Worm (Caenorhabditis elegans) whole organism, L1 larva: ENCODE data around the gene akt-2.
"Not testable (repeated sequence)": the region's sequence is repeated elsewhere in the genome, so short reads cannot be mapped to it uniquely, and the experiment has no call there.

Source experiments
- C04F5.9 ChIP-seq: sonication (generic microtip); optimal IDR thresholded peaks from 2 replicates; lab custom pipeline; 2016; ENCODE audit warnings: missing genetic modification characterization, missing compliant biosample characterization
- aly-2 ChIP-seq: fragments of 150-350 bp; optimal IDR thresholded peaks from 2 replicates; lab custom pipeline; 2014; ENCODE audit warnings: missing biosample characterization, missing genetic modification characterization
- blmp-1 ChIP-seq: fragments of 150-350 bp; optimal IDR thresholded peaks from 2 replicates; lab custom pipeline; 2014; ENCODE audit warnings: missing biosample characterization, missing genetic modification characterization
- ceh-90 ChIP-seq: sonication (generic microtip); optimal IDR thresholded peaks from 2 replicates; lab custom pipeline; 2016; ENCODE audit warnings: missing genetic modification characterization, missing compliant biosample characterization
- ces-1 ChIP-seq: fragments of 150-350 bp; optimal IDR thresholded peaks from 2 replicates; lab custom pipeline; 2014; ENCODE audit warnings: missing biosample characterization, missing genetic modification reagents, missing genetic modification characterization
- dpl-1 ChIP-seq, 3 experiments: fragments of 150-350 bp in 2 of 3; sonication (generic microtip) in 1 of 3; optimal IDR thresholded peaks; 2 replicates each; lab custom pipeline; 2014 to 2017; ENCODE audit warnings: missing biosample characterization in 3 of 3, missing genetic modification characterization in 3 of 3, missing genetic modification reagents in 3 of 3
- efl-1 ChIP-seq, 4 experiments: fragments of 150-350 bp; optimal IDR thresholded peaks in 3 of 4; peaks in 1 of 4; 1 replicate in 1 of 4; 2 replicates in 3 of 4; lab custom pipeline; 2014; ENCODE audit warnings: missing biosample characterization in 2 of 4, missing genetic modification characterization in 2 of 4, missing genetic modification reagents in 2 of 4
- efl-3 ChIP-seq: fragments of 200-800 bp; sonication (Bioruptor generic); optimal IDR thresholded peaks from 2 replicates; lab custom pipeline; 2018; ENCODE audit warnings: mild to moderate bottlenecking, missing genetic modification characterization, missing compliant biosample characterization
- elt-2 ChIP-seq: sonication (generic microtip); optimal IDR thresholded peaks from 2 replicates; lab custom pipeline; 2016; ENCODE audit warnings: missing genetic modification characterization, mild to moderate bottlenecking, inconsistent platforms, missing compliant biosample characterization, missing genetic modification reagents
- fkh-4 ChIP-seq: sonication (generic microtip); optimal IDR thresholded peaks from 2 replicates; lab custom pipeline; 2016; ENCODE audit warnings: missing compliant biosample characterization, missing genetic modification characterization, borderline replicate concordance
- grh-1 ChIP-seq: fragments of 200-800 bp; sonication (Bioruptor generic); IDR thresholded peaks from 2 replicates; pipeline ENCODE4 v1.3.6; 2022; ENCODE audit warnings: missing genetic modification reagents, missing genetic modification characterization, missing compliant biosample characterization
- hlh-4 ChIP-seq: sonication (generic microtip); optimal IDR thresholded peaks from 2 replicates; lab custom pipeline; 2016; ENCODE audit warnings: mild to moderate bottlenecking, missing genetic modification characterization, missing compliant biosample characterization
- jun-1 ChIP-seq: fragments of 150-350 bp; optimal IDR thresholded peaks from 2 replicates; lab custom pipeline; 2014; ENCODE audit warnings: missing biosample characterization, missing genetic modification reagents, missing genetic modification characterization
- lin-35 ChIP-seq, 2 experiments: fragments of 150-350 bp; optimal IDR thresholded peaks; 2 replicates each; lab custom pipeline; 2014; ENCODE audit warnings: missing biosample characterization in 2 of 2, missing genetic modification characterization in 2 of 2, missing genetic modification reagents in 2 of 2
- lir-3 ChIP-seq: sonication (generic microtip); optimal IDR thresholded peaks from 2 replicates; lab custom pipeline; 2016; ENCODE audit warnings: mild to moderate bottlenecking, missing genetic modification characterization, moderate library complexity, missing compliant biosample characterization; ENCODE audit not compliant: poor library complexity
- mab-9 ChIP-seq: fragments of 200-800 bp; sonication (Bioruptor generic); IDR thresholded peaks from 2 replicates; pipeline ENCODE4 v1.3.6; 2022; ENCODE audit warnings: missing genetic modification reagents, missing genetic modification characterization, missing compliant biosample characterization
- mdl-1 ChIP-seq, 2 experiments: fragments of 150-350 bp; optimal IDR thresholded peaks; 2 replicates each; lab custom pipeline; 2014 to 2017; ENCODE audit warnings: missing biosample characterization in 2 of 2, missing genetic modification characterization in 2 of 2, inconsistent platforms in 1 of 2
- nhr-11 ChIP-seq: fragments of 150-350 bp; optimal IDR thresholded peaks from 2 replicates; lab custom pipeline; 2014; ENCODE audit warnings: missing biosample characterization, missing genetic modification characterization
- nhr-12 ChIP-seq: sonication (generic microtip); optimal IDR thresholded peaks from 2 replicates; lab custom pipeline; 2017; ENCODE audit warnings: missing biosample characterization, missing genetic modification characterization
- nhr-19 ChIP-seq: fragments of 200-800 bp; sonication (Bioruptor generic); conservative IDR thresholded peaks from 2 replicates; pipeline ENCODE4 v1.3.6; 2022; ENCODE audit warnings: missing genetic modification characterization, missing compliant biosample characterization
- nhr-20 ChIP-seq: sonication (generic microtip); optimal IDR thresholded peaks from 2 replicates; lab custom pipeline; 2016; ENCODE audit warnings: mild to moderate bottlenecking, missing genetic modification characterization, missing compliant biosample characterization
- nhr-47 ChIP-seq: sonication (generic microtip); optimal IDR thresholded peaks from 2 replicates; lab custom pipeline; 2016; ENCODE audit warnings: mild to moderate bottlenecking, missing genetic modification characterization, moderate library complexity, missing compliant biosample characterization
- nhr-71 ChIP-seq: sonication (generic microtip); optimal IDR thresholded peaks from 2 replicates; lab custom pipeline; 2016; ENCODE audit warnings: mild to moderate bottlenecking, missing genetic modification characterization, moderate library complexity, missing compliant biosample characterization
- nhr-84 ChIP-seq: sonication (generic microtip); optimal IDR thresholded peaks from 2 replicates; lab custom pipeline; 2017; ENCODE audit warnings: missing biosample characterization, missing genetic modification characterization
- nhr-90 ChIP-seq: sonication (generic microtip); optimal IDR thresholded peaks from 2 replicates; lab custom pipeline; 2016; ENCODE audit warnings: mild to moderate bottlenecking, missing genetic modification characterization, missing compliant biosample characterization; ENCODE audit not compliant: poor library complexity
- pax-3 ChIP-seq: fragments of 200-800 bp; sonication (Bioruptor generic); optimal IDR thresholded peaks from 2 replicates; lab custom pipeline; 2018; ENCODE audit warnings: mild to moderate bottlenecking, missing genetic modification characterization, moderate library complexity, missing compliant biosample characterization
- rnt-1 ChIP-seq: sonication (generic microtip); optimal IDR thresholded peaks from 2 replicates; lab custom pipeline; 2016; ENCODE audit warnings: mild to moderate bottlenecking, missing genetic modification characterization, moderate library complexity, missing compliant biosample characterization
- skn-1 ChIP-seq: fragments of 150-350 bp; optimal IDR thresholded peaks from 2 replicates; lab custom pipeline; 2014; ENCODE audit warnings: missing biosample characterization, missing genetic modification characterization
- snu-23 ChIP-seq: sonication (generic microtip); optimal IDR thresholded peaks from 2 replicates; lab custom pipeline; 2016; ENCODE audit warnings: missing genetic modification characterization, missing compliant biosample characterization
- sptf-1 ChIP-seq: fragments of 150-350 bp; optimal IDR thresholded peaks from 2 replicates; lab custom pipeline; 2014; ENCODE audit warnings: missing biosample characterization, missing genetic modification characterization
- sup-37 ChIP-seq: fragments of 200-800 bp; sonication (Bioruptor generic); optimal IDR thresholded peaks from 2 replicates; lab custom pipeline; 2018; ENCODE audit warnings: mild to moderate bottlenecking, missing genetic modification characterization, missing compliant biosample characterization
- swsn-7 ChIP-seq: sonication (generic microtip); optimal IDR thresholded peaks from 2 replicates; lab custom pipeline; 2016; ENCODE audit warnings: missing genetic modification characterization, missing compliant biosample characterization
- tlp-1 ChIP-seq: fragments of 150-350 bp; optimal IDR thresholded peaks from 2 replicates; lab custom pipeline; 2014; ENCODE audit warnings: missing biosample characterization, missing genetic modification characterization
- unc-62 ChIP-seq: fragments of 150-350 bp; optimal IDR thresholded peaks from 2 replicates; lab custom pipeline; 2014; ENCODE audit warnings: missing biosample characterization, missing genetic modification reagents, missing genetic modification characterization
- vab-15 ChIP-seq: sonication (generic microtip); optimal IDR thresholded peaks from 2 replicates; lab custom pipeline; 2017; ENCODE audit warnings: missing genotype, mild to moderate bottlenecking, missing genetic modification characterization, missing compliant biosample characterization
- zag-1 ChIP-seq: fragments of 150-350 bp; optimal IDR thresholded peaks from 2 replicates; lab custom pipeline; 2014; ENCODE audit warnings: missing biosample characterization, missing genetic modification characterization

akt-2 gene

ce11 chrX:14136795-14137194, 10.7 kb upstream of the akt-2 start:
- not testable (repeated sequence) for TF ChIP-seq efl-1 (optimal IDR thresholded peaks at IDR 0.05; lab: Kevin White, UChicago)
- TF ChIP-seq efl-1 (GFP tag; optimal IDR thresholded peaks at IDR 0.05 in 1 of 2; lab: Kevin White, UChicago), result peak in 1 of 2 experiments; percentile 56
- peak; percentile 45 for TF ChIP-seq snu-23
- peak; percentile 49 for TF ChIP-seq nhr-90 (tag; lab: Kevin White, UChicago)
- peak; percentile 16 for TF ChIP-seq rnt-1 (tag; lab: Kevin White, UChicago)
- peak; percentile 23 for TF ChIP-seq nhr-71 (tag; lab: Kevin White, UChicago)
- TF ChIP-seq nhr-20, result peak; percentile 15
- TF ChIP-seq nhr-19 (GFP tag; lab: Robert Waterston, UW), result 0 out of 2 replicates have a peak, but pooled peaks have one; percentile 20

- TF ChIP-seq mdl-1 (tag; optimal IDR thresholded peaks at IDR 0.05; lab: Kevin White, UChicago), result no peak
- no peak for TF ChIP-seq skn-1
- no peak for TF ChIP-seq nhr-71 (tag; lab: Kevin White, UChicago)
- no peak for TF ChIP-seq nhr-12 (tag; lab: Kevin White, UChicago)
- TF ChIP-seq fkh-4 (tag; lab: Kevin White, UChicago), result no peak
- no peak for TF ChIP-seq ceh-90 (tag; lab: Kevin White, UChicago)
- no peak for TF ChIP-seq efl-3
- TF ChIP-seq zag-1 (tag; lab: Kevin White, UChicago), result no peak
- no peak for TF ChIP-seq C04F5.9 (tag; lab: Kevin White, UChicago)
- TF ChIP-seq nhr-11 (tag; lab: Kevin White, UChicago), result no peak
- TF ChIP-seq nhr-47 (tag; lab: Kevin White, UChicago), result no peak
- no peak for TF ChIP-seq ces-1
- no peak for TF ChIP-seq blmp-1 (tag; lab: Kevin White, UChicago)
- TF ChIP-seq tlp-1, result no peak
- TF ChIP-seq mab-9, result no peak
Observed at ce11 chrX:14140040-14140439, 7.5 kb upstream of the akt-2 start, which contains the start of gene nkat-1. nkat-1 (minus strand) TSS chrX:14140140.

ce11 chrX:14141344-14141841, 6.1 kb upstream of the akt-2 start:
- TF ChIP-seq mdl-1 (tag; optimal IDR thresholded peaks at IDR 0.05; lab: Kevin White, UChicago), result no peak
- no peak for TF ChIP-seq nhr-20
- TF ChIP-seq dpl-1 (GFP tag; optimal IDR thresholded peaks at IDR 0.05; lab: Kevin White, UChicago), result peak in 1 of 3 experiments; percentile 41
- no peak for TF ChIP-seq C04F5.9 (tag; lab: Kevin White, UChicago)
- TF ChIP-seq jun-1 (tag; lab: Kevin White, UChicago), result no peak
- no peak for TF ChIP-seq efl-1 (optimal IDR thresholded peaks at IDR 0.05; lab: Kevin White, UChicago)
- peak; percentile 13 to 92 for TF ChIP-seq efl-1 (GFP tag; optimal IDR thresholded peaks at IDR 0.05 in 1 of 2; lab: Kevin White, UChicago)
- TF ChIP-seq swsn-7, result no peak
- TF ChIP-seq sptf-1 (tag; lab: Kevin White, UChicago), result no peak
- TF ChIP-seq aly-2 (tag; lab: Kevin White, UChicago), result no peak
- peak in 1 of 2 experiments; percentile 16 for TF ChIP-seq lin-35 (GFP tag; optimal IDR thresholded peaks at IDR 0.05; lab: Kevin White, UChicago)
- TF ChIP-seq unc-62 (GFP tag; lab: Kevin White, UChicago), result no peak
- TF ChIP-seq zag-1 (tag; lab: Kevin White, UChicago), result no peak

- TF ChIP-seq lir-3 (tag; lab: Kevin White, UChicago) (no peak), aly-2 (tag; lab: Kevin White, UChicago) (no peak), elt-2 (tag; lab: Kevin White, UChicago) (no peak), pax-3 (no peak), vab-15 (tag; lab: Kevin White, UChicago) (no peak), tlp-1 (no peak), grh-1 (GFP tag; lab: Robert Waterston, UW) (no peak), nhr-47 (tag; lab: Kevin White, UChicago) (no peak), mab-9 (no peak), sup-37 (GFP tag; lab: Kevin White, UChicago) (no peak), nhr-84 (tag; lab: Kevin White, UChicago) (no peak), efl-1 (optimal IDR thresholded peaks at IDR 0.05; lab: Kevin White, UChicago) (no peak), efl-1 (GFP tag; optimal IDR thresholded peaks at IDR 0.05 in 1 of 2; lab: Kevin White, UChicago) (no peak), hlh-4 (no peak)
- TF ChIP-seq, all 84 proteins: peak for 0
Observed at ce11 chrX:14141896-14142392, 5.6 kb upstream of the akt-2 start, which contains the start of gene ceh-89. ceh-89 (plus strand) TSS chrX:14141946.
